Fruit fly (Drosophila melanogaster): ENCODE measurements around the gene trc.
A peak's percentile ranks its signal among the peaks of the same experiment; 100 is the strongest.

trc gene

dm6 chr3L:19793438-19793998 lies 40.6 kb downstream of the trc start, which contains the start of the genes CG42637, Gyc76C and SREBP (continued):
- TF ChIP-seq CG12155 (GFP tag; optimal IDR thresholded peaks at IDR 0.05) (no peak), Deaf1 (tag; optimal IDR thresholded peaks at IDR 0.05) (peak; percentile 34), Side (GFP tag; optimal IDR thresholded peaks at IDR 0.05) (peak; percentile 6), Oli (tag; optimal IDR thresholded peaks at IDR 0.05) (no peak), CG11696 (GFP tag; IDR thresholded peaks at IDR 0.05) (no peak), CG3065 (GFP tag; optimal IDR thresholded peaks at IDR 0.05) (no peak), CG30020 (tag; optimal IDR thresholded peaks at IDR 0.05) (peak; percentile 42), CG34224 (GFP tag; IDR thresholded peaks at IDR 0.05; ENCODE audit: partially characterized antibody) (peak; percentile 55; the same call in 2 of the 3 replicates), pnt (GFP tag; optimal IDR thresholded peaks at IDR 0.05) (no peak), zen2 (GFP tag; IDR thresholded peaks at IDR 0.05; ENCODE audit: partially characterized antibody) (no peak; the same call in 1 of the 3 replicates), Meics (GFP tag; optimal IDR thresholded peaks at IDR 0.05) (peak; percentile 7), HmgZ (tag; optimal IDR thresholded peaks at IDR 0.05) (peak; percentile 63), CG18476 (GFP tag; optimal IDR thresholded peaks at IDR 0.05) (no peak), gsb-n (tag; optimal IDR thresholded peaks at IDR 0.05) (peak; percentile 35), al (GFP tag; IDR thresholded peaks at IDR 0.05) (no peak), CG15514 (GFP tag; optimal IDR thresholded peaks at IDR 0.05) (peak; percentile 100), Hsf (GFP tag; optimal IDR thresholded peaks at IDR 0.05) (peak; percentile 28), CG2120 (GFP tag; optimal IDR thresholded peaks at IDR 0.05) (no peak), CG7987 (GFP tag; optimal IDR thresholded peaks at IDR 0.05) (peak; percentile 7), CG6791 (GFP tag; IDR thresholded peaks at IDR 0.05; ENCODE audit: partially characterized antibody) (peak; percentile 70; the same call in 1 of the 3 replicates), sd (tag; optimal IDR thresholded peaks at IDR 0.05) (peak; percentile 97), Dfd (GFP tag; optimal IDR thresholded peaks at IDR 0.05) (no peak), dpn (GFP tag; optimal IDR thresholded peaks at IDR 0.05) (no peak), bab2 (GFP tag; optimal IDR thresholded peaks at IDR 0.05) (no peak), CG8765 (GFP tag; IDR thresholded peaks at IDR 0.05) (0 out of 2 replicates have a peak, but pooled peaks have one; percentile 10), HHEX (GFP tag; optimal IDR thresholded peaks at IDR 0.05) (no peak), aop (GFP tag; IDR thresholded peaks at IDR 0.05) (no peak), CG17359 (tag; optimal IDR thresholded peaks at IDR 0.05) (no peak), nerfin-1 (tag; optimal IDR thresholded peaks at IDR 0.05) (no peak), CG4854 (GFP tag; optimal IDR thresholded peaks at IDR 0.05) (no peak), CG12391 (tag; optimal IDR thresholded peaks at IDR 0.05) (peak; percentile 40), CG31441 (GFP tag; IDR thresholded peaks at IDR 0.05) (no peak), repo (GFP tag; optimal IDR thresholded peaks at IDR 0.05) (peak; percentile 12), CG43689 (GFP tag; IDR thresholded peaks at IDR 0.05) (no peak), lilli (GFP tag; optimal IDR thresholded peaks at IDR 0.05) (no peak), pfk (GFP tag; optimal IDR thresholded peaks at IDR 0.05) (peak; percentile 17), kni (GFP tag; optimal IDR thresholded peaks at IDR 0.05) (no peak), CG14860 (GFP tag; IDR thresholded peaks at IDR 0.05; ENCODE audit: partially characterized antibody) (no peak), Scr (GFP tag; IDR thresholded peaks at IDR 0.05; ENCODE audit: partially characterized antibody) (peak; percentile 15; the same call in 1 of the 2 replicates), CG4360 (GFP tag; IDR thresholded peaks at IDR 0.05) (no peak), Atf-2 (GFP tag; optimal IDR thresholded peaks at IDR 0.05) (no peak), E2f2 (GFP tag; IDR thresholded peaks at IDR 0.05) (peak; percentile 89), CG32767 (GFP tag; IDR thresholded peaks at IDR 0.05) (no peak), dm (GFP tag; optimal IDR thresholded peaks at IDR 0.05) (no peak), Fer2 (tag; optimal IDR thresholded peaks at IDR 0.05) (no peak), ro (GFP tag; IDR thresholded peaks at IDR 0.05) (no peak), salm (tag; optimal IDR thresholded peaks at IDR 0.05) (no peak), D19B (GFP tag; optimal IDR thresholded peaks at IDR 0.05) (no peak), ato (GFP tag; IDR thresholded peaks at IDR 0.05; ENCODE audit: partially characterized antibody) (no peak; the same call in 1 of the 2 replicates), CG10543 (GFP tag; optimal IDR thresholded peaks at IDR 0.05) (no peak)
